Fruit fly (Drosophila melanogaster) whole organism, embryonic: ENCODE results near the gene Trax.
A peak's percentile ranks its signal among the peaks of the same experiment; 100 is the strongest.

Source experiments
- BEAF-32 ChIP-seq: fragments of 200-800 bp; sonication (Bioruptor generic); optimal IDR thresholded peaks from 3 replicates; lab custom pipeline; 2017; ENCODE audit warnings: missing biosample characterization, missing genetic modification characterization, mild to moderate bottlenecking, moderate library complexity, missing genetic modification reagents
- Blimp-1 ChIP-seq: fragments of 200-800 bp; sonication (Bioruptor generic); optimal IDR thresholded peaks from 3 replicates; lab custom pipeline; 2018; ENCODE audit warnings: missing biosample characterization, missing genetic modification characterization, mild to moderate bottlenecking, moderate library complexity, missing genetic modification reagents
- Bteb2 ChIP-seq: fragments of 200-800 bp; sonication (Bioruptor generic); optimal IDR thresholded peaks from 2 replicates; lab custom pipeline; 2016; ENCODE audit warnings: missing biosample characterization, missing genetic modification characterization
- CG10431 ChIP-seq: fragments of 200-800 bp; sonication (Bioruptor generic); optimal IDR thresholded peaks from 3 replicates; lab custom pipeline; 2018; ENCODE audit warnings: missing biosample characterization, mild to moderate bottlenecking, missing genetic modification characterization
- CG11696 ChIP-seq: fragments of 200-800 bp; sonication (Bioruptor generic); IDR thresholded peaks from 2 replicates; pipeline ENCODE4 v1.3.6; 2022; ENCODE audit warnings: missing biosample characterization, missing genetic modification characterization
- CG12769 ChIP-seq: fragments of 200-800 bp; sonication (Bioruptor generic); optimal IDR thresholded peaks from 2 replicates; lab custom pipeline; 2019; ENCODE audit warnings: missing biosample characterization, mild to moderate bottlenecking, missing genetic modification characterization, moderate library complexity
- CG13624 ChIP-seq: fragments of 200-800 bp; sonication (Bioruptor generic); optimal IDR thresholded peaks from 2 replicates; lab custom pipeline; 2016; ENCODE audit warnings: missing biosample characterization, missing genetic modification characterization
- CG14014 ChIP-seq: fragments of 200-800 bp; sonication (Bioruptor generic); IDR thresholded peaks from 2 replicates; pipeline ENCODE4 v1.3.6; 2022; ENCODE audit warnings: missing biosample characterization, missing genetic modification characterization
- CG14860 ChIP-seq: fragments of 200-800 bp; sonication (Bioruptor generic); IDR thresholded peaks from 3 replicates; pipeline ENCODE4 v1.3.6; 2022; ENCODE audit warnings: missing biosample characterization, missing genetic modification characterization; ENCODE audit not compliant: partially characterized antibody
- CG14965 ChIP-seq: fragments of 200-800 bp; sonication (Bioruptor generic); optimal IDR thresholded peaks from 2 replicates; lab custom pipeline; 2016; ENCODE audit warnings: missing biosample characterization, missing genetic modification characterization, borderline replicate concordance
- CG15479 ChIP-seq: fragments of 200-800 bp; sonication (Bioruptor generic); optimal IDR thresholded peaks from 3 replicates; lab custom pipeline; 2019; ENCODE audit warnings: missing biosample characterization, mild to moderate bottlenecking, missing genetic modification characterization, moderate library complexity
- CG15514 ChIP-seq: fragments of 200-800 bp; sonication (Bioruptor generic); optimal IDR thresholded peaks from 3 replicates; lab custom pipeline; 2017; ENCODE audit warnings: missing biosample characterization, missing genetic modification characterization, mild to moderate bottlenecking, moderate library complexity, missing genetic modification reagents
- CG1792 ChIP-seq: fragments of 200-800 bp; sonication (Bioruptor generic); optimal IDR thresholded peaks from 2 replicates; lab custom pipeline; 2016; ENCODE audit warnings: missing biosample characterization, missing genetic modification characterization
- CG18262 ChIP-seq: fragments of 200-800 bp; optimal IDR thresholded peaks from 3 replicates; lab custom pipeline; 2019; ENCODE audit warnings: missing biosample characterization, mild to moderate bottlenecking, missing genetic modification characterization, moderate library complexity
- CG33557 ChIP-seq: fragments of 200-800 bp; sonication (Bioruptor generic); optimal IDR thresholded peaks from 2 replicates; lab custom pipeline; 2019; ENCODE audit warnings: missing biosample characterization, mild to moderate bottlenecking, missing genetic modification characterization, moderate library complexity
- CG34422 ChIP-seq: fragments of 200-800 bp; sonication (Bioruptor generic); IDR thresholded peaks from 3 replicates; pipeline ENCODE4 v1.3.6; 2022; ENCODE audit warnings: missing biosample characterization, missing genetic modification characterization
- CG3726 ChIP-seq: fragments of 200-800 bp; sonication (Bioruptor generic); IDR thresholded peaks from 3 replicates; pipeline ENCODE4, ENCODE4 v1.3.6; 2022; ENCODE audit warnings: missing biosample characterization, missing genetic modification characterization
- CG5180 ChIP-seq: fragments of 200-800 bp; sonication (Bioruptor generic); optimal IDR thresholded peaks from 3 replicates; lab custom pipeline; 2017; ENCODE audit warnings: missing biosample characterization, missing genetic modification characterization, mild to moderate bottlenecking, moderate library complexity, missing genetic modification reagents
- CG6272 ChIP-seq: fragments of 200-800 bp; sonication (Bioruptor generic); IDR thresholded peaks from 2 replicates; pipeline ENCODE4 v1.3.6; 2022; ENCODE audit warnings: missing biosample characterization, missing genetic modification characterization
- CG8359 ChIP-seq: fragments of 200-800 bp; sonication (Bioruptor generic); optimal IDR thresholded peaks from 2 replicates; lab custom pipeline; 2017; ENCODE audit warnings: missing biosample characterization, mild to moderate bottlenecking, missing genetic modification characterization, borderline replicate concordance
- CG8765 ChIP-seq: fragments of 200-800 bp; sonication (Bioruptor generic); IDR thresholded peaks from 2 replicates; pipeline ENCODE4 v1.3.6; 2022; ENCODE audit warnings: missing biosample characterization, missing genetic modification characterization
- Elba2 ChIP-seq: fragments of 200-800 bp; sonication (Bioruptor generic); optimal IDR thresholded peaks from 3 replicates; lab custom pipeline; 2016; ENCODE audit warnings: missing biosample characterization, missing genetic modification characterization
- HmgZ ChIP-seq: fragments of 200-800 bp; sonication (Bioruptor generic); optimal IDR thresholded peaks from 2 replicates; lab custom pipeline; 2018; ENCODE audit warnings: missing biosample characterization, mild to moderate bottlenecking, missing genetic modification characterization
- Hr39 ChIP-seq: fragments of >200 bp; optimal IDR thresholded peaks from 2 replicates; lab custom pipeline; 2017
- Max ChIP-seq: fragments of 200-800 bp; sonication (Bioruptor generic); optimal IDR thresholded peaks from 2 replicates; lab custom pipeline; 2016; ENCODE audit warnings: missing biosample characterization, mild to moderate bottlenecking, missing genetic modification characterization
- Med ChIP-seq: fragments of 200-800 bp; sonication (Bioruptor generic); peaks from one replicate; lab custom pipeline; 2016; ENCODE audit warnings: missing biosample characterization, missing genetic modification characterization, mild to moderate bottlenecking, inconsistent platforms, moderate library complexity
- Nf-YC ChIP-seq: fragments of 200-800 bp; optimal IDR thresholded peaks from 3 replicates; lab custom pipeline; 2019; ENCODE audit warnings: missing biosample characterization, mild to moderate bottlenecking, missing genetic modification characterization, moderate library complexity
- Pdp1 ChIP-seq, 2 experiments: fragments of 200-800 bp; sonication (Bioruptor generic); optimal IDR thresholded peaks; 3 replicates each; lab custom pipeline; 2016; ENCODE audit warnings: missing biosample characterization in 2 of 2, missing genetic modification characterization in 2 of 2, mild to moderate bottlenecking in 1 of 2, moderate library complexity in 1 of 2
- Side ChIP-seq: fragments of 200-800 bp; sonication (Bioruptor generic); optimal IDR thresholded peaks from 2 replicates; lab custom pipeline; 2016; ENCODE audit warnings: missing biosample characterization, missing genetic modification characterization
- Sry-δ ChIP-seq: fragments of 200-800 bp; sonication (Bioruptor generic); optimal IDR thresholded peaks from 2 replicates; lab custom pipeline; 2016; ENCODE audit warnings: missing biosample characterization, missing genetic modification characterization
- Trl ChIP-seq, 3 experiments: fragments of >200 bp in 2 of 3; fragments of 200-800 bp in 1 of 3; sonication (Bioruptor generic) in 1 of 3; optimal IDR thresholded peaks; 2 replicates in 1 of 3; 3 replicates in 2 of 3; lab custom pipeline; 2016 to 2017; ENCODE audit warnings: missing biosample characterization in 1 of 3, missing genetic modification characterization in 1 of 3
- Xbp1 ChIP-seq: fragments of 200-800 bp; sonication (Bioruptor generic); optimal IDR thresholded peaks from 3 replicates; lab custom pipeline; 2016; ENCODE audit warnings: missing biosample characterization, mild to moderate bottlenecking, missing genetic modification characterization
- ac ChIP-seq: fragments of 200-800 bp; sonication (Bioruptor generic); optimal IDR thresholded peaks from 3 replicates; lab custom pipeline; 2017; ENCODE audit warnings: missing biosample characterization, mild to moderate bottlenecking, missing genetic modification characterization
- ase ChIP-seq: fragments of 200-800 bp; sonication (Bioruptor generic); IDR thresholded peaks from 3 replicates; pipeline ENCODE4 v1.3.6; 2022; ENCODE audit warnings: missing biosample characterization, missing genetic modification characterization
- bcd ChIP-seq: fragments of 200-800 bp; sonication (Bioruptor generic); optimal IDR thresholded peaks from 2 replicates; lab custom pipeline; 2017; ENCODE audit warnings: missing biosample characterization, mild to moderate bottlenecking, missing genetic modification characterization
- cg ChIP-seq: fragments of 200-800 bp; sonication (Bioruptor generic); optimal IDR thresholded peaks from 3 replicates; lab custom pipeline; 2019; ENCODE audit warnings: missing biosample characterization, mild to moderate bottlenecking, missing genetic modification characterization, moderate library complexity
- exex ChIP-seq: fragments of 200-800 bp; sonication (Bioruptor generic); optimal IDR thresholded peaks from 4 replicates; lab custom pipeline; 2018; ENCODE audit warnings: missing biosample characterization, mild to moderate bottlenecking, missing genetic modification characterization, moderate library complexity
- ftz-f1 ChIP-seq: fragments of 200-800 bp; sonication (Bioruptor generic); optimal IDR thresholded peaks from 2 replicates; lab custom pipeline; 2016; ENCODE audit warnings: missing biosample characterization, missing genetic modification characterization
- grn ChIP-seq: fragments of 200-800 bp; sonication (Bioruptor generic); optimal IDR thresholded peaks from 3 replicates; lab custom pipeline; 2017; ENCODE audit warnings: missing biosample characterization, missing genetic modification characterization
- insv ChIP-seq, 2 experiments: fragments of 200-800 bp; sonication (Bioruptor generic); optimal IDR thresholded peaks; 3 replicates each; lab custom pipeline; 2016 to 2018; ENCODE audit warnings: missing biosample characterization in 2 of 2, missing genetic modification characterization in 2 of 2
- knrl ChIP-seq: fragments of 200-800 bp; sonication (Bioruptor generic); IDR thresholded peaks from 3 replicates; pipeline ENCODE4 v1.3.6; 2022; ENCODE audit warnings: missing biosample characterization, missing genetic modification characterization; ENCODE audit not compliant: partially characterized antibody
- phol ChIP-seq: fragments of 200-800 bp; sonication (Bioruptor generic); optimal IDR thresholded peaks from 3 replicates; lab custom pipeline; 2018; ENCODE audit warnings: missing biosample characterization, mild to moderate bottlenecking, missing genetic modification characterization, moderate library complexity
- schlank ChIP-seq: fragments of 200-800 bp; sonication (Bioruptor generic); optimal IDR thresholded peaks from 2 replicates; lab custom pipeline; 2018; ENCODE audit warnings: missing biosample characterization, mild to moderate bottlenecking, missing genetic modification characterization
- sens ChIP-seq: fragments of 200-800 bp; sonication (Bioruptor generic); peaks from one replicate; lab custom pipeline; 2016; ENCODE audit warnings: missing biosample characterization, missing genetic modification characterization
- sim ChIP-seq: fragments of 200-800 bp; sonication (Bioruptor generic); IDR thresholded peaks from 2 replicates; pipeline ENCODE4 v1.3.6; 2022; ENCODE audit warnings: missing biosample characterization, missing genetic modification characterization
- sug ChIP-seq: fragments of 200-800 bp; optimal IDR thresholded peaks from 2 replicates; lab custom pipeline; 2019; ENCODE audit warnings: missing biosample characterization, mild to moderate bottlenecking, missing genetic modification characterization, moderate library complexity
- trem ChIP-seq: fragments of 200-800 bp; optimal IDR thresholded peaks from 3 replicates; lab custom pipeline; 2019; ENCODE audit warnings: missing biosample characterization, mild to moderate bottlenecking, missing genetic modification characterization, moderate library complexity
- zen2 ChIP-seq: fragments of 200-800 bp; sonication (Bioruptor generic); IDR thresholded peaks from 3 replicates; pipeline ENCODE4 v1.3.6; 2022; ENCODE audit warnings: missing biosample characterization, missing genetic modification characterization; ENCODE audit not compliant: partially characterized antibody

Gene Trax

dm6 chr3R:15345198-15346017 is 16.1 kb upstream of the Trax start:
- TF ChIP-seq Pdp1 (GFP tag; optimal IDR thresholded peaks at IDR 0.05; lab: Kevin White, UChicago) (peak in 1 of 2 experiments; percentile 52), sens (GFP tag; lab: Kevin White, UChicago) (peak; percentile 26), exex (peak; percentile 3), sug (tag; lab: Kevin White, UChicago) (peak; percentile 22), CG6272 (GFP tag; lab: Robert Waterston, UW) (no peak), insv (GFP tag; optimal IDR thresholded peaks at IDR 0.05; lab: Kevin White, UChicago) (peak in 1 of 2 experiments; percentile 89), cg (GFP tag; lab: Kevin White, UChicago) (peak; percentile 76), Trl (optimal IDR thresholded peaks at IDR 0.05; lab: Kevin White, UChicago) (peak in 1 of 2 experiments; percentile 5), Trl (GFP tag; optimal IDR thresholded peaks at IDR 0.05; lab: Kevin White, UChicago) (no peak), bcd (no peak), sim (GFP tag; lab: Robert Waterston, UW) (0 out of 2 replicates have a peak, but pooled peaks have one; percentile 7), Elba2 (GFP tag; lab: Kevin White, UChicago) (peak; percentile 83), ac (GFP tag; lab: Kevin White, UChicago) (peak; percentile 10), ftz-f1 (GFP tag; lab: Kevin White, UChicago) (no peak), CG3726 (GFP tag; lab: Robert Waterston, UW) (no peak), Med (GFP tag; lab: Kevin White, UChicago) (peak; percentile 3), CG33557 (peak; percentile 9), CG15479 (peak; percentile 80), CG14965 (GFP tag; lab: Kevin White, UChicago) (no peak), grn (GFP tag; lab: Kevin White, UChicago) (peak; percentile 80), Blimp-1 (peak; percentile 98), Max (GFP tag; lab: Kevin White, UChicago) (no peak), Bteb2 (GFP tag; lab: Kevin White, UChicago) (no peak), CG12769 (tag; lab: Kevin White, UChicago) (peak; percentile 31), CG5180 (GFP tag; lab: Kevin White, UChicago) (peak; percentile 44), Hr39 (lab: Kevin White, UChicago) (no peak), Xbp1 (GFP tag; lab: Kevin White, UChicago) (peak; percentile 51), CG10431 (GFP tag; lab: Kevin White, UChicago) (peak; percentile 85), schlank (tag; lab: Kevin White, UChicago) (no peak), CG11696 (GFP tag; lab: Robert Waterston, UW) (peak; percentile 62; the same call in 1 of the 2 replicates), Side (GFP tag; lab: Kevin White, UChicago) (no peak)

DNA sequence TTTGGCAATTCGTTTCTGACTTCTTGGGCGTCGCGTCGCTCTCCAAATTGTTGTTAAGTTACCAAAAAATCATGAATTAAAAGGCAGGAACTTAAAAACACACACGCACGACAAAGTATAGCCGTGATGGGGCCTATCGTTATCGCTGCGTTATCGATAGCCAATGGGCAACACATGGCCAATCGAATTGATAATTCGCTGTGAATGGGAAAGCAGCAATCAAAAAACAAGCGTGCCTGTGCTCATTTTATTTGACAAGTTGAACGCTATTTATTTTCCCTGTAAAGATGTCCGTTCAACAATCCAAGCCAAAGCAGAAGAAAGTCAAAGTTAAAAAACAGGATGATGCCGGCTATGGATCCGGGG is 15.5 kb upstream of the Trax start, which contains the start of the genes Surf4 and CG31301:
Gene Surf4, minus strand, starts transcription at position 159 of the 366 bp plus-strand sequence.
Gene CG31301, plus strand, starts transcription at position 188 of the 366 bp plus-strand sequence.
- TF ChIP-seq Sry-δ (GFP tag; lab: Kevin White, UChicago) = peak; percentile 51
- peak; percentile 13 for TF ChIP-seq CG13624 (GFP tag; lab: Kevin White, UChicago)
- TF ChIP-seq CG1792 (GFP tag; lab: Kevin White, UChicago) = no peak
- peak; percentile 33; the same call in 1 of the 2 replicates for TF ChIP-seq CG14014
- TF ChIP-seq BEAF-32 (GFP tag; lab: Kevin White, UChicago) = peak; percentile 67
- TF ChIP-seq Nf-YC (tag; lab: Kevin White, UChicago) = peak; percentile 8
- peak; percentile 17; the same call in 1 of the 3 replicates for TF ChIP-seq CG34422 (GFP tag; lab: Robert Waterston, UW)
- no peak for TF ChIP-seq CG18262 (tag; lab: Kevin White, UChicago)
- peak; percentile 29 for TF ChIP-seq trem (tag; lab: Kevin White, UChicago)
- peak; percentile 16 for TF ChIP-seq phol (tag; lab: Kevin White, UChicago)
- TF ChIP-seq zen2 (GFP tag; lab: Robert Waterston, UW) = peak; percentile 77
- no peak for TF ChIP-seq CG8765 (GFP tag; lab: Robert Waterston, UW)
- peak; percentile 71 for TF ChIP-seq Med (GFP tag; lab: Kevin White, UChicago)
- TF ChIP-seq knrl (GFP tag; lab: Robert Waterston, UW) = peak; percentile 51; the same call in 2 of the 3 replicates
- peak; percentile 2 for TF ChIP-seq HmgZ (tag; lab: Kevin White, UChicago)
- no peak for TF ChIP-seq CG8359
- TF ChIP-seq CG14860 = peak; percentile 68; the same call in 2 of the 3 replicates
- TF ChIP-seq CG15514 (GFP tag; lab: Kevin White, UChicago) = peak; percentile 27
- TF ChIP-seq ase (GFP tag; lab: Robert Waterston, UW) = no peak
